Fruit fly (Drosophila melanogaster): ENCODE data around the gene sstn.

Gene sstn

dm6 chr3L:15104849-15105555 lies 10.5 kb upstream of the sstn start (continued):
- TF ChIP-seq ss (GFP tag; optimal IDR thresholded peaks at IDR 0.05) (peak; percentile 68 to 92), Ets21C (GFP tag; optimal IDR thresholded peaks at IDR 0.05) (peak; percentile 92), Gug (GFP tag; IDR thresholded peaks at IDR 0.05) (peak; percentile 87), Met (GFP tag; optimal IDR thresholded peaks at IDR 0.05) (peak; percentile 95), CG3919 (GFP tag; optimal IDR thresholded peaks at IDR 0.05) (peak; percentile 89), spab (GFP tag; optimal IDR thresholded peaks at IDR 0.05) (peak; percentile 85), CG4318 (GFP tag; optimal IDR thresholded peaks at IDR 0.05) (peak; percentile 93), CG8319 (GFP tag; optimal IDR thresholded peaks at IDR 0.05) (peak; percentile 80), Eip93F (GFP tag; optimal IDR thresholded peaks at IDR 0.05) (peak; percentile 88)

- TF ChIP-seq Ets21C (GFP tag; optimal IDR thresholded peaks at IDR 0.05), result no peak
- no peak for TF ChIP-seq Hr4 (GFP tag; optimal IDR thresholded peaks at IDR 0.05)
- 0 out of 3 replicates have a peak, but pooled peaks have one; percentile 30 for TF ChIP-seq eg (GFP tag; IDR thresholded peaks at IDR 0.05)
- TF ChIP-seq CG32006 (GFP tag; optimal IDR thresholded peaks at IDR 0.05), result no peak
- TF ChIP-seq Lpt (GFP tag; optimal IDR thresholded peaks at IDR 0.05), result peak; percentile 37
- TF ChIP-seq CG3032 (tag; optimal IDR thresholded peaks at IDR 0.05), result peak; percentile 2
- peak; percentile 10 for TF ChIP-seq CG34406 (GFP tag; optimal IDR thresholded peaks at IDR 0.05)
- TF ChIP-seq cyc (GFP tag; optimal IDR thresholded peaks at IDR 0.05), result no peak
- peak; percentile 17; the same call in 1 of the 3 replicates for TF ChIP-seq CG6163 (GFP tag; IDR thresholded peaks at IDR 0.05)
- no peak for TF ChIP-seq CG10631 (GFP tag; optimal IDR thresholded peaks at IDR 0.05)
- peak; percentile 17 for TF ChIP-seq Met (GFP tag; optimal IDR thresholded peaks at IDR 0.05)
- TF ChIP-seq CG6854 (GFP tag; optimal IDR thresholded peaks at IDR 0.05), result peak; percentile 99
- peak; percentile 2 for TF ChIP-seq Blimp-1 (GFP tag; optimal IDR thresholded peaks at IDR 0.05)
- no peak for TF ChIP-seq acj6 (GFP tag; optimal IDR thresholded peaks at IDR 0.05)
- TF ChIP-seq CG9139 (GFP tag; optimal IDR thresholded peaks at IDR 0.05), result peak; percentile 8
- no peak for TF ChIP-seq CG11294 (GFP tag; IDR thresholded peaks at IDR 0.05)
- no peak for TF ChIP-seq Ets96B (tag; optimal IDR thresholded peaks at IDR 0.05)
- TF ChIP-seq CG8319 (GFP tag; optimal IDR thresholded peaks at IDR 0.05), result no peak
- TF ChIP-seq Gug (GFP tag; IDR thresholded peaks at IDR 0.05), result peak; percentile 19; the same call in 1 of the 2 replicates
- no peak for TF ChIP-seq CG7368 (GFP tag; optimal IDR thresholded peaks at IDR 0.05)
- TF ChIP-seq CG10669 (GFP tag; optimal IDR thresholded peaks at IDR 0.05), result no peak
- no peak for TF ChIP-seq CG11762 (GFP tag; optimal IDR thresholded peaks at IDR 0.05; ENCODE audit: insufficient read depth)
- TF ChIP-seq esn (GFP tag; optimal IDR thresholded peaks at IDR 0.05), result no peak
- TF ChIP-seq CG15336 (GFP tag; IDR thresholded peaks at IDR 0.05), result no peak
- TF ChIP-seq salr (GFP tag; optimal IDR thresholded peaks at IDR 0.05), result peak in 1 of 2 experiments; percentile 1
- TF ChIP-seq CG31627 (GFP tag; optimal IDR thresholded peaks at IDR 0.05), result no peak
- peak; percentile 49 for TF ChIP-seq Eip78C (GFP tag)
- TF ChIP-seq svp (GFP tag), result peak; percentile 72
- TF ChIP-seq CG1621 (tag; optimal IDR thresholded peaks at IDR 0.05), result peak; percentile 19
- peak; percentile 10 for TF ChIP-seq Eip75B (GFP tag; optimal IDR thresholded peaks at IDR 0.05)
- peak; percentile 42 for TF ChIP-seq net (GFP tag; optimal IDR thresholded peaks at IDR 0.05)
- peak; percentile 26 to 76 for TF ChIP-seq ss (GFP tag; optimal IDR thresholded peaks at IDR 0.05)
These were observed 9.7 kb upstream of the sstn start for dm6 chr3L:15103988-15104848.
